Fruit fly (Drosophila melanogaster) whole organism, wandering third instar larva: ENCODE data around the gene CG5181.

Source experiments
- Abd-B ChIP-seq: fragments of >200 bp; optimal IDR thresholded peaks from 2 replicates; lab custom pipeline; 2017; ENCODE audit warnings: missing biosample characterization, missing genetic modification characterization
- CG9705 ChIP-seq: fragments of 200-800 bp; sonication (Bioruptor generic); optimal IDR thresholded peaks from 2 replicates; lab custom pipeline; 2018; ENCODE audit warnings: missing biosample characterization, mild to moderate bottlenecking, missing genetic modification characterization
- Myc ChIP-seq: fragments of >200 bp; optimal IDR thresholded peaks from 2 replicates; lab custom pipeline; 2017
- OdsH ChIP-seq: fragments of 200-800 bp; sonication (Bioruptor generic); optimal IDR thresholded peaks from 2 replicates; lab custom pipeline; 2016; ENCODE audit warnings: missing biosample characterization, mild to moderate bottlenecking, missing genetic modification characterization
- br ChIP-seq: fragments of 200-800 bp; sonication (Bioruptor generic); optimal IDR thresholded peaks from 2 replicates; lab custom pipeline; 2016; ENCODE audit warnings: missing biosample characterization, missing genetic modification characterization
- lola ChIP-seq: fragments of >200 bp; optimal IDR thresholded peaks from 2 replicates; lab custom pipeline; 2017; ENCODE audit warnings: missing biosample characterization, missing genetic modification characterization
- usp ChIP-seq: fragments of >200 bp; optimal IDR thresholded peaks from 2 replicates; lab custom pipeline; 2017; ENCODE audit warnings: missing biosample characterization, missing genetic modification characterization

DNA sequence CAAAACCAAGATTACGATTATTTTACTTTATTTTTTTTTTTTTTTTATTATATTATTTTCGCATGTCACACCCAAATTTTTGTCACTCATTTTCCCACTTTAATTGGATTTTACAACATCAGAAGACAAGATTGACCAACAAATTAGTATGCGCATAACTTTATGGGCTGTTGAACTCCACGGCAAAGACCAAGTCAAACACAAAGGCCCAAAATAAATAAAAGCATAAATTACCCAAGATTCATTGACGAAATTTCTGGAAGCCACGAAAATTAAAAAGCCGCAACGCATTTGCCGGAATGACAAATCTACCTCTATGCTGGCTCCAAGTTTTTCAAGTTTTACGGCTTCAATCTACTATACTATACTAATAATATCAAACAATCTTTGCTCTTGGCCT lies 32.5 kb upstream of the CG5181 start:
- TF ChIP-seq Myc (lab: Kevin White, UChicago) (no peak), OdsH (GFP tag; lab: Kevin White, UChicago) (no peak), lola (no peak), CG9705 (GFP tag; lab: Kevin White, UChicago) (no peak), usp (no peak), Abd-B (GFP tag; lab: Kevin White, UChicago) (no peak), br (GFP tag; lab: Kevin White, UChicago) (no peak)
